Fruit fly (Drosophila melanogaster): ENCODE measurements around the gene Atg8a.

Atg8a gene

dm6 chrX:10806718-10807412 lies 38.7 kb upstream of the Atg8a start (continued):
- TF ChIP-seq salr (GFP tag; optimal IDR thresholded peaks at IDR 0.05) (peak in 1 of 2 experiments; percentile 6), CG8319 (GFP tag; optimal IDR thresholded peaks at IDR 0.05) (no peak), CG11294 (GFP tag; IDR thresholded peaks at IDR 0.05) (no peak), CG6163 (GFP tag; IDR thresholded peaks at IDR 0.05) (peak; percentile 59; the same call in 1 of the 3 replicates), CG8119 (GFP tag; IDR thresholded peaks at IDR 0.05) (no peak), CG32006 (GFP tag; optimal IDR thresholded peaks at IDR 0.05) (no peak), esn (GFP tag; optimal IDR thresholded peaks at IDR 0.05) (no peak)

- TF ChIP-seq pdm3 (GFP tag; optimal IDR thresholded peaks at IDR 0.05), result peak; percentile 54
- peak; percentile 95 for TF ChIP-seq Blimp-1 (GFP tag; optimal IDR thresholded peaks at IDR 0.05)
- peak; percentile 76 for TF ChIP-seq svp (GFP tag)
- TF ChIP-seq CG4318 (GFP tag; optimal IDR thresholded peaks at IDR 0.05), result no peak
- TF ChIP-seq vri (GFP tag; optimal IDR thresholded peaks at IDR 0.05), result peak; percentile 78
- TF ChIP-seq CG1621 (tag; optimal IDR thresholded peaks at IDR 0.05), result peak; percentile 85
- peak; percentile 39 for TF ChIP-seq Eip75B (GFP tag; optimal IDR thresholded peaks at IDR 0.05)
- peak; percentile 27 for TF ChIP-seq lz (GFP tag; optimal IDR thresholded peaks at IDR 0.05)
- TF ChIP-seq Hr39 (GFP tag; optimal IDR thresholded peaks at IDR 0.05), result no peak
- TF ChIP-seq CG3919 (GFP tag; optimal IDR thresholded peaks at IDR 0.05), result peak; percentile 40
- peak; percentile 75 for TF ChIP-seq dsx (GFP tag; optimal IDR thresholded peaks at IDR 0.05; ENCODE audit: poor library complexity, severe bottlenecking)
- TF ChIP-seq CG3032 (tag; optimal IDR thresholded peaks at IDR 0.05), result peak; percentile 66
- TF ChIP-seq CG8632 (GFP tag; optimal IDR thresholded peaks at IDR 0.05), result peak; percentile 62
- peak; percentile 85 for TF ChIP-seq eg (GFP tag; IDR thresholded peaks at IDR 0.05)
- peak; percentile 11 to 19 for TF ChIP-seq salr (GFP tag; optimal IDR thresholded peaks at IDR 0.05)
- peak; percentile 92 for TF ChIP-seq CG6163 (GFP tag; IDR thresholded peaks at IDR 0.05)
- peak; percentile 46 for TF ChIP-seq topi (GFP tag; optimal IDR thresholded peaks at IDR 0.05)
- no peak for TF ChIP-seq CG11902 (GFP tag; optimal IDR thresholded peaks at IDR 0.05)
- peak; percentile 70 for TF ChIP-seq net (GFP tag; optimal IDR thresholded peaks at IDR 0.05)
- TF ChIP-seq CG9139 (GFP tag; optimal IDR thresholded peaks at IDR 0.05), result peak; percentile 93
- TF ChIP-seq Met (GFP tag; optimal IDR thresholded peaks at IDR 0.05), result peak; percentile 70
- peak; percentile 83 for TF ChIP-seq spab (GFP tag; optimal IDR thresholded peaks at IDR 0.05)
- no peak for TF ChIP-seq fd85E (GFP tag; optimal IDR thresholded peaks at IDR 0.05)
- TF ChIP-seq fd59A (GFP tag; optimal IDR thresholded peaks at IDR 0.05), result peak; percentile 39
- peak; percentile 37; the same call in 1 of the 2 replicates for TF ChIP-seq CG11294 (GFP tag; IDR thresholded peaks at IDR 0.05)
- peak; percentile 59 for TF ChIP-seq Gug (GFP tag; IDR thresholded peaks at IDR 0.05)
- TF ChIP-seq CG6854 (GFP tag; optimal IDR thresholded peaks at IDR 0.05), result peak; percentile 84
- peak; percentile 50 for TF ChIP-seq CG15336 (GFP tag; IDR thresholded peaks at IDR 0.05)
- peak; percentile 76 for TF ChIP-seq CG10669 (GFP tag; optimal IDR thresholded peaks at IDR 0.05)
- peak; percentile 39 for TF ChIP-seq CG8319 (GFP tag; optimal IDR thresholded peaks at IDR 0.05)
- peak; percentile 48 for TF ChIP-seq CG6792 (GFP tag; optimal IDR thresholded peaks at IDR 0.05)
- TF ChIP-seq Smox (GFP tag; optimal IDR thresholded peaks at IDR 0.05), result peak; percentile 47
- peak; percentile 42 for TF ChIP-seq esn (GFP tag; optimal IDR thresholded peaks at IDR 0.05)
- peak; percentile 62 for TF ChIP-seq CG11762 (GFP tag; optimal IDR thresholded peaks at IDR 0.05; ENCODE audit: insufficient read depth)
- peak; percentile 72 for TF ChIP-seq CG8119 (GFP tag; IDR thresholded peaks at IDR 0.05)
- TF ChIP-seq Eip93F (GFP tag; optimal IDR thresholded peaks at IDR 0.05), result no peak
- no peak for TF ChIP-seq cyc (GFP tag; optimal IDR thresholded peaks at IDR 0.05)
- peak; percentile 75 for TF ChIP-seq Sox102F (GFP tag; optimal IDR thresholded peaks at IDR 0.05)
- peak; percentile 26 for TF ChIP-seq Sox14 (GFP tag; optimal IDR thresholded peaks at IDR 0.05)
- no peak for TF ChIP-seq Sox15 (GFP tag; optimal IDR thresholded peaks at IDR 0.05)
- TF ChIP-seq Hr38 (GFP tag; optimal IDR thresholded peaks at IDR 0.05), result no peak
- no peak for TF ChIP-seq Ets21C (GFP tag; optimal IDR thresholded peaks at IDR 0.05)
- TF ChIP-seq ss (GFP tag; optimal IDR thresholded peaks at IDR 0.05), result peak; percentile 94
- TF ChIP-seq CG7368 (GFP tag; optimal IDR thresholded peaks at IDR 0.05), result peak; percentile 52
- peak; percentile 27 for TF ChIP-seq OdsH (GFP tag; optimal IDR thresholded peaks at IDR 0.05)
- TF ChIP-seq achi (GFP tag; optimal IDR thresholded peaks at IDR 0.05), result peak; percentile 38
- TF ChIP-seq CG32006 (GFP tag; optimal IDR thresholded peaks at IDR 0.05), result peak; percentile 45
These were observed 37.6 kb upstream of the Atg8a start for dm6 chrX:10805651-10806191.
